Worm (Caenorhabditis elegans) whole organism, late embryonic: Measurements from ENCODE around the gene gldi-11.

Experiments used
- Y22D7AL.16 ChIP-seq: sonication (generic microtip); optimal IDR thresholded peaks from 2 replicates; lab custom pipeline; 2016; ENCODE audit warnings: missing genetic modification characterization, missing compliant biosample characterization
- dmd-4 ChIP-seq: sonication (generic microtip); optimal IDR thresholded peaks from 2 replicates; lab custom pipeline; 2016; ENCODE audit warnings: borderline replicate concordance, missing genetic modification characterization, missing compliant biosample characterization

ce11 chrII:4949380-4949950 is 3.9 kb upstream of the gldi-11 start, which contains the start of the genes try-1 and zyg-12:
- no peak for TF ChIP-seq Y22D7AL.16
- no peak for TF ChIP-seq dmd-4 (tag; lab: Kevin White, UChicago)
